Comparison of ENCODE assay signal across 5 worm cellular contexts in the genomic region with DNA sequence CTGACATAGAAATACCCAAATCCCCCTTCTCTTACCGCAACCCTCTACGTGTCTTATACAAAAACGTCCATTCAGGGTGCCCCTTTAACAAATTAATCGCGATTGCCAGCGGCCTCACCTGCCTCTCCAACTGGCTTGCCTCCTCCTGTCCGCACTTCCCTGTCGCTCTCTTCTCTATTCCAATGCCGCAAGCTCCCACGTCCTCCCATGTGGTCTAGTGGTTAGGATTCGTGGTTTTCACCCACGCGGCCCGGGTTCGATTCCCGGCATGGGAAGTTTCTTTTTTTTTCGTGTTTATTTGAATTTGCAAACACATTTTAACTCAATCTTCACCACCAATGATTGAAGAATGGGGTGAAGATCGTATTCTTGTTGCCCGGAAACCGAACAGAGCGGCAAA.
TF ChIP-seq lines count a peak whose summit lies in the region.

No protein-coding gene starts in this region.

TF ChIP-seq in whole organism, L1 larva, 84 proteins besides CTCF, POLR2A, EP300 and RAD21 (continues in another document):
- TF ChIP-seq nhr-47 (tag; optimal IDR thresholded peaks at IDR 0.05; lab: Kevin White, UChicago) (peak; percentile 79), nhr-19 (GFP tag; conservative IDR thresholded peaks at IDR 0.05; lab: Robert Waterston, UW) (peak; percentile 73), egl-13 (tag; optimal IDR thresholded peaks at IDR 0.05; lab: Kevin White, UChicago) (peak; percentile 19), pax-3 (tag; optimal IDR thresholded peaks at IDR 0.05; lab: Kevin White, UChicago) (peak; percentile 33), Y116A8C.19 (tag; optimal IDR thresholded peaks at IDR 0.05; lab: Kevin White, UChicago; ENCODE audit: borderline replicate concordance) (no peak), elt-2 (tag; optimal IDR thresholded peaks at IDR 0.05; lab: Kevin White, UChicago) (peak; percentile 15), nhr-20 (tag; optimal IDR thresholded peaks at IDR 0.05; lab: Kevin White, UChicago) (peak; percentile 66), tlp-1 (tag; optimal IDR thresholded peaks at IDR 0.05; lab: Kevin White, UChicago) (no peak), xbp-1 (tag; optimal IDR thresholded peaks at IDR 0.05; lab: Kevin White, UChicago) (peak; percentile 57), aha-1 (tag; optimal IDR thresholded peaks at IDR 0.05; lab: Kevin White, UChicago) (no peak), egl-27 (tag; optimal IDR thresholded peaks at IDR 0.05; lab: Kevin White, UChicago) (no peak), fkh-8 (tag; optimal IDR thresholded peaks at IDR 0.05; lab: Kevin White, UChicago) (peak; percentile 9), nhr-90 (tag; optimal IDR thresholded peaks at IDR 0.05; lab: Kevin White, UChicago; ENCODE audit: poor library complexity) (peak; percentile 79), skn-1 (tag; optimal IDR thresholded peaks at IDR 0.05; lab: Kevin White, UChicago) (peak; percentile 79), C16A3.4 (tag; optimal IDR thresholded peaks at IDR 0.05; lab: Kevin White, UChicago) (peak; percentile 24), nhr-85 (tag; lab: Kevin White, UChicago) (peak; percentile 60), fkh-10 (GFP tag; optimal IDR thresholded peaks at IDR 0.05; lab: Kevin White, UChicago) (peak; percentile 17)

TF ChIP-seq in whole organism, L3 larva, 47 proteins besides CTCF, POLR2A, EP300 and RAD21 (continues in another document):
- TF ChIP-seq daf-12 (tag; optimal IDR thresholded peaks at IDR 0.05; lab: Kevin White, UChicago), result no peak
- TF ChIP-seq hmg-11 (tag; optimal IDR thresholded peaks at IDR 0.05; lab: Kevin White, UChicago), result peak; percentile 61
- no peak for TF ChIP-seq ceh-9 (tag; optimal IDR thresholded peaks at IDR 0.05; lab: Kevin White, UChicago)
- TF ChIP-seq jun-1 (tag; optimal IDR thresholded peaks at IDR 0.05; lab: Kevin White, UChicago), result peak; percentile 3
- TF ChIP-seq tbx-2 (tag; optimal IDR thresholded peaks at IDR 0.05; lab: Kevin White, UChicago), result peak; percentile 61
- TF ChIP-seq nhr-43 (tag; optimal IDR thresholded peaks at IDR 0.05; lab: Kevin White, UChicago; ENCODE audit: poor library complexity, severe bottlenecking), result peak; percentile 67
- TF ChIP-seq nhr-28 (tag; optimal IDR thresholded peaks at IDR 0.05; lab: Kevin White, UChicago), result no peak
- TF ChIP-seq mdl-1 (tag; optimal IDR thresholded peaks at IDR 0.05; lab: Kevin White, UChicago), result no peak
- TF ChIP-seq zag-1 (tag; optimal IDR thresholded peaks at IDR 0.05; lab: Kevin White, UChicago), result no peak
- no peak for TF ChIP-seq pqm-1 (tag; optimal IDR thresholded peaks at IDR 0.05; lab: Kevin White, UChicago)
- peak; percentile 36 for TF ChIP-seq nfya-1 (tag; optimal IDR thresholded peaks at IDR 0.05; lab: Kevin White, UChicago; ENCODE audit: insufficient read depth)
- peak; percentile 16 for TF ChIP-seq elt-2 (tag; optimal IDR thresholded peaks at IDR 0.05; lab: Kevin White, UChicago)
- no peak for TF ChIP-seq unc-39 (tag; optimal IDR thresholded peaks at IDR 0.05; lab: Kevin White, UChicago)
- TF ChIP-seq ztf-4 (tag; optimal IDR thresholded peaks at IDR 0.05; lab: Kevin White, UChicago), result no peak
- no peak for TF ChIP-seq fkh-2 (tag; optimal IDR thresholded peaks at IDR 0.05; lab: Kevin White, UChicago)
- TF ChIP-seq fkh-10 (GFP tag; optimal IDR thresholded peaks at IDR 0.05; lab: Kevin White, UChicago), result no peak
- TF ChIP-seq lin-39 (tag; optimal IDR thresholded peaks at IDR 0.05; lab: Kevin White, UChicago), result no peak
- TF ChIP-seq nhr-23 (tag; optimal IDR thresholded peaks at IDR 0.05; lab: Kevin White, UChicago), result peak; percentile 6

TF ChIP-seq in whole organism, early embryonic, 17 proteins besides CTCF, POLR2A, EP300 and RAD21:
- TF ChIP-seq F13C5.2 (tag; optimal IDR thresholded peaks at IDR 0.05; lab: Kevin White, UChicago) (peak; percentile 87), hmg-4 (GFP tag; optimal IDR thresholded peaks at IDR 0.05; lab: Kevin White, UChicago) (peak; percentile 88), hnd-1 (tag; optimal IDR thresholded peaks at IDR 0.05; lab: Kevin White, UChicago) (peak; percentile 57), tra-4 (tag; optimal IDR thresholded peaks at IDR 0.05; lab: Kevin White, UChicago) (peak; percentile 59), tbx-37 (GFP tag; conservative IDR thresholded peaks at IDR 0.05; lab: Robert Waterston, UW) (peak; percentile 85), ceh-13 (GFP tag; optimal IDR thresholded peaks at IDR 0.05; lab: Kevin White, UChicago) (peak; percentile 73), scrt-1 (GFP tag; IDR thresholded peaks at IDR 0.05; lab: Robert Waterston, UW) (peak; percentile 90), ets-7 (tag; optimal IDR thresholded peaks at IDR 0.05; lab: Kevin White, UChicago) (peak; percentile 79), hmbx-1 (tag; optimal IDR thresholded peaks at IDR 0.05; lab: Kevin White, UChicago) (no peak), flt-1 (GFP tag; IDR thresholded peaks at IDR 0.05; lab: Robert Waterston, UW) (peak; percentile 89), ama-1 (optimal IDR thresholded peaks at IDR 0.05; lab: Kevin White, UChicago) (no peak), pes-1 (GFP tag; IDR thresholded peaks at IDR 0.05; lab: Robert Waterston, UW) (peak; percentile 91), tbx-11 (GFP tag; IDR thresholded peaks at IDR 0.05; lab: Robert Waterston, UW) (peak; percentile 88), B0310.2 (tag; optimal IDR thresholded peaks at IDR 0.05; lab: Kevin White, UChicago) (peak; percentile 63), ceh-36 (tag; optimal IDR thresholded peaks at IDR 0.05; lab: Kevin White, UChicago) (peak; percentile 73), sea-1 (GFP tag; conservative IDR thresholded peaks at IDR 0.05; lab: Robert Waterston, UW) (peak; percentile 91), aly-1 (tag; optimal IDR thresholded peaks at IDR 0.05; lab: Kevin White, UChicago) (peak; percentile 86)

TF ChIP-seq in whole organism, midembryonic, 9 proteins besides CTCF, POLR2A, EP300 and RAD21:
- TF ChIP-seq cog-1 (tag; optimal IDR thresholded peaks at IDR 0.05; lab: Kevin White, UChicago) (peak; percentile 61), med-1 (GFP tag; optimal IDR thresholded peaks at IDR 0.05; lab: Kevin White, UChicago; ENCODE audit: insufficient read depth) (peak; percentile 69), ztf-23 (GFP tag; IDR thresholded peaks at IDR 0.05; lab: Robert Waterston, UW) (peak; percentile 90), ztf-29 (GFP tag; IDR thresholded peaks at IDR 0.05; lab: Robert Waterston, UW) (peak; percentile 88), flt-1 (GFP tag; IDR thresholded peaks at IDR 0.05; lab: Robert Waterston, UW) (peak; percentile 94), T22C8.4 (GFP tag; IDR thresholded peaks at IDR 0.05; lab: Robert Waterston, UW) (peak; percentile 76), tab-1 (GFP tag; IDR thresholded peaks at IDR 0.05; lab: Robert Waterston, UW) (peak; percentile 92), klf-2 (GFP tag; conservative IDR thresholded peaks at IDR 0.05; lab: Robert Waterston, UW) (peak; percentile 79; the same call in 1 of the 2 replicates), ref-1 (GFP tag; conservative IDR thresholded peaks at IDR 0.05; lab: Robert Waterston, UW) (peak; percentile 78)
TF ChIP-seq in whole organism, midembryonic: peak in this region for 9.

TF ChIP-seq in whole organism, young adult, 124 proteins besides CTCF, POLR2A, EP300 and RAD21 (continues in another document):
- TF ChIP-seq hlh-26 (GFP tag; conservative IDR thresholded peaks at IDR 0.05; lab: Robert Waterston, UW) (no peak), hlh-12 (tag; optimal IDR thresholded peaks at IDR 0.05; lab: Kevin White, UChicago) (no peak), ztf-3 (GFP tag; optimal IDR thresholded peaks at IDR 0.05; lab: Kevin White, UChicago) (no peak), ztf-18 (tag; optimal IDR thresholded peaks at IDR 0.05; lab: Kevin White, UChicago) (peak; percentile 53), madf-6 (GFP tag; IDR thresholded peaks at IDR 0.05; lab: Robert Waterston, UW) (peak; percentile 45; the same call in 1 of the 2 replicates), Y79H2A.3 (GFP tag; conservative IDR thresholded peaks at IDR 0.05; lab: Robert Waterston, UW) (no peak), madf-3 (GFP tag; IDR thresholded peaks at IDR 0.05; lab: Robert Waterston, UW) (no peak), egl-18 (GFP tag; IDR thresholded peaks at IDR 0.05; lab: Robert Waterston, UW) (no peak), hmg-1.2 (GFP tag; IDR thresholded peaks at IDR 0.05; lab: Robert Waterston, UW) (peak; percentile 83), sea-2 (GFP tag; IDR thresholded peaks at IDR 0.05; lab: Robert Waterston, UW) (no peak), rec-8 (tag; optimal IDR thresholded peaks at IDR 0.05; lab: Kevin White, UChicago) (peak in 1 of 2 experiments; percentile 8), rcor-1 (GFP tag; IDR thresholded peaks at IDR 0.05; lab: Robert Waterston, UW) (peak; percentile 84), C06A6.2 (GFP tag; conservative IDR thresholded peaks at IDR 0.05; lab: Robert Waterston, UW) (no peak; the same call in 1 of the 2 replicates), lin-54 (GFP tag; optimal IDR thresholded peaks at IDR 0.05; lab: Kevin White, UChicago) (peak; percentile 41), F57A8.1 (GFP tag; optimal IDR thresholded peaks at IDR 0.05; lab: Kevin White, UChicago) (no peak), C17E4.6 (GFP tag; IDR thresholded peaks at IDR 0.05; lab: Robert Waterston, UW) (no peak), F55B11.4 (tag; optimal IDR thresholded peaks at IDR 0.05; lab: Kevin White, UChicago; ENCODE audit: borderline replicate concordance, insufficient read depth) (no peak), K12H6.12 (tag; optimal IDR thresholded peaks at IDR 0.05; lab: Kevin White, UChicago) (peak; percentile 4), F22D6.2 (tag; optimal IDR thresholded peaks at IDR 0.05; lab: Kevin White, UChicago) (no peak), ceh-58 (GFP tag; IDR thresholded peaks at IDR 0.05; lab: Robert Waterston, UW) (0 out of 2 replicates have a peak, but pooled peaks have one; percentile 63), F39B2.1 (GFP tag; IDR thresholded peaks at IDR 0.05; lab: Robert Waterston, UW) (no peak), ZK185.1 (tag; optimal IDR thresholded peaks at IDR 0.05; lab: Kevin White, UChicago; ENCODE audit: poor library complexity, severe bottlenecking) (no peak), unc-130 (GFP tag; optimal IDR thresholded peaks at IDR 0.05; lab: Kevin White, UChicago) (no peak), repo-1 (tag; optimal IDR thresholded peaks at IDR 0.05; lab: Kevin White, UChicago) (no peak), Y67H2A.10 (GFP tag; conservative IDR thresholded peaks at IDR 0.05; lab: Robert Waterston, UW) (no peak), ztf-6 (GFP tag; IDR thresholded peaks at IDR 0.05; lab: Robert Waterston, UW) (no peak), egrh-3 (GFP tag; IDR thresholded peaks at IDR 0.05; lab: Robert Waterston, UW) (peak; percentile 69), nhr-120 (GFP tag; IDR thresholded peaks at IDR 0.05; lab: Robert Waterston, UW) (no peak), Y56A3A.18 (GFP tag; IDR thresholded peaks at IDR 0.05; lab: Robert Waterston, UW) (peak; percentile 63; the same call in 1 of the 2 replicates), dpff-1 (tag; optimal IDR thresholded peaks at IDR 0.05; lab: Kevin White, UChicago) (no peak), lsy-27 (tag; optimal IDR thresholded peaks at IDR 0.05; lab: Kevin White, UChicago; ENCODE audit: borderline replicate concordance, insufficient read depth) (no peak), sdz-38 (tag; optimal IDR thresholded peaks at IDR 0.05; lab: Kevin White, UChicago) (no peak)
